Fruit fly (Drosophila melanogaster): ENCODE measurements around the gene CG46468.

The CG46468 gene

DNA sequence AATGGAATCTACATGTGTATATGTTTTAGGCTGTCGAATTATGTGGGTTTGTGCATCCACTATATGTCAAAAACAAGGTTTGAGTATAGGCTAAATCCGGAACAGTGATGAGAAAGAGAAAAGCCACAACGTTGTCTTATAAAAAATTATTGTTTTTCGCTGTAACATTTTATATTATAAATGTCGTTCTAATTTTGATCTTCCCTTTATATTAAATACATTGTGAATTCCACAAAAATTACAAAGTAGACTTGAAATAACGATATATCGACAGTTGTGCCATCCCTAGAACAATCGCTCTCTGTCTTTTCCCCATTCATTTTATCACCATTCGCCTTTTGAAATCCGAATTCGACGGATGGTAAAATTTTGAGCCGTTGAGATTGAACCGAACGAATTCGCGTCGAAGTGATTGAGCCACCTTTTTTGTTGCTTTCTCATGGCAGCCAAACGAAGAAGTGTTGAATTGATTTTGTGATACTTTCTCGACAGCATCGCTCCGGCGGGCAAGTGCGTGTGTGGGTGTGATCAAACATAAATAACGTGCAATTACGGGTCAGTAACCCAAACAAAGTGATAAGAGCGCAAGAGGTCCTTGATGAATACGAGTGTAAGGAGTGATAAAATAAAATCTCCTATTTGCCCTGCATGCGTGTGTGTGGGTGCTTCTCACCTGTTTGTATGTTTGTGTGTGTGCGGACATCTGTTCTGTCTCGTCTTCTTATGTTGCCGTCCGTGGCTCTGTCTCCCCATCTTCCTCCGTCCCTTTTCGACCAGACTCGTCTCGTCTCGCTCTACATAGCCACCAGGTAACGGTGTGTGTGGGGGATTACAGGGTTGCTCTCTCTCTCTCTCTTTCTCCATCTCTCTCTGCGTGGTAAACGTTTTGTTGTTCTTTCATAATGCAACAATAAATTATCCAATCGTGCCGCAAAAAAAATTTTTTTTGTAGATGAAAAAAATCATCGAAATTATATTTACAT, 44.1 kb downstream of the CG46468 start, which contains the start of gene Oatp30B (continued):
- TF ChIP-seq da (GFP tag; optimal IDR thresholded peaks at IDR 0.05): peak; percentile 89
- TF ChIP-seq Sin3A (optimal IDR thresholded peaks at IDR 0.05): no peak
- peak; percentile 94 for TF ChIP-seq CG11504 (tag; optimal IDR thresholded peaks at IDR 0.05)
- peak; percentile 88 for TF ChIP-seq toy (GFP tag; IDR thresholded peaks at IDR 0.05)
- peak; percentile 83 for TF ChIP-seq ato (GFP tag; IDR thresholded peaks at IDR 0.05; ENCODE audit: partially characterized antibody)
- TF ChIP-seq sima (GFP tag; optimal IDR thresholded peaks at IDR 0.05): peak; percentile 81
- peak; percentile 96 for TF ChIP-seq CG10979 (tag; optimal IDR thresholded peaks at IDR 0.05)
- TF ChIP-seq PHDP (tag; optimal IDR thresholded peaks at IDR 0.05): peak; percentile 98
- peak; percentile 96 for TF ChIP-seq CG14050 (GFP tag; IDR thresholded peaks at IDR 0.05)
- TF ChIP-seq H2.0 (GFP tag; IDR thresholded peaks at IDR 0.05): peak; percentile 97
- TF ChIP-seq CG16815 (GFP tag; optimal IDR thresholded peaks at IDR 0.05): peak; percentile 93
- peak; percentile 89 for TF ChIP-seq schlank (tag; optimal IDR thresholded peaks at IDR 0.05)
- peak; percentile 94 for TF ChIP-seq CG9215 (GFP tag; IDR thresholded peaks at IDR 0.05)
- peak; percentile 95 for TF ChIP-seq vfl (GFP tag; optimal IDR thresholded peaks at IDR 0.05)
- peak; percentile 70 for TF ChIP-seq ac (GFP tag; optimal IDR thresholded peaks at IDR 0.05)
- TF ChIP-seq yki (optimal IDR thresholded peaks at IDR 0.05): no peak
- peak; percentile 99 for TF ChIP-seq chm (GFP tag; IDR thresholded peaks at IDR 0.05)
- TF ChIP-seq CG10959 (GFP tag; IDR thresholded peaks at IDR 0.05): peak; percentile 96
- TF ChIP-seq MESR4 (GFP tag; optimal IDR thresholded peaks at IDR 0.05): peak; percentile 43
- TF ChIP-seq Dfd (GFP tag; optimal IDR thresholded peaks at IDR 0.05): no peak
- TF ChIP-seq zen (tag; optimal IDR thresholded peaks at IDR 0.05): peak; percentile 98
- peak; percentile 94 for TF ChIP-seq Mad (GFP tag; optimal IDR thresholded peaks at IDR 0.05)
- TF ChIP-seq stc (GFP tag; IDR thresholded peaks at IDR 0.05): peak; percentile 97
- peak in 1 of 2 experiments; percentile 79 for TF ChIP-seq insv (GFP tag; optimal IDR thresholded peaks at IDR 0.05)
- peak; percentile 96 for TF ChIP-seq kay (GFP tag; optimal IDR thresholded peaks at IDR 0.05)
- peak; percentile 93 for TF ChIP-seq CG32767 (GFP tag; IDR thresholded peaks at IDR 0.05)
- TF ChIP-seq sna (GFP tag; IDR thresholded peaks at IDR 0.05; ENCODE audit: partially characterized antibody): peak; percentile 100
- TF ChIP-seq YL-1 (GFP tag; optimal IDR thresholded peaks at IDR 0.05): peak; percentile 60
- no peak for TF ChIP-seq Kr (GFP tag; optimal IDR thresholded peaks at IDR 0.05)
- peak; percentile 95 for TF ChIP-seq CG6175 (GFP tag; IDR thresholded peaks at IDR 0.05)
- peak; percentile 92 for TF ChIP-seq cato (GFP tag; optimal IDR thresholded peaks at IDR 0.05; ENCODE audit: borderline replicate concordance)
- peak; percentile 96 for TF ChIP-seq CG6689 (GFP tag; IDR thresholded peaks at IDR 0.05)
- peak; percentile 97 for TF ChIP-seq bbx (GFP tag; IDR thresholded peaks at IDR 0.05; ENCODE audit: partially characterized antibody)
- peak; percentile 97 for TF ChIP-seq CG6272 (GFP tag; IDR thresholded peaks at IDR 0.05)
- peak; percentile 94 for TF ChIP-seq CG10267 (tag; optimal IDR thresholded peaks at IDR 0.05)
- TF ChIP-seq cg (GFP tag; optimal IDR thresholded peaks at IDR 0.05): peak; percentile 89
- TF ChIP-seq fd96Cb (tag; optimal IDR thresholded peaks at IDR 0.05): peak; percentile 95
- TF ChIP-seq Taf1 (GFP tag; IDR thresholded peaks at IDR 0.05): peak; percentile 94
- TF ChIP-seq abd-A (tag; optimal IDR thresholded peaks at IDR 0.05): peak; percentile 91
- TF ChIP-seq esg (GFP tag; conservative IDR thresholded peaks at IDR 0.05): peak; percentile 93
- peak; percentile 97 for TF ChIP-seq CG10147 (GFP tag; optimal IDR thresholded peaks at IDR 0.05)
- peak; percentile 96 for TF ChIP-seq Bteb2 (GFP tag; optimal IDR thresholded peaks at IDR 0.05)
- peak; percentile 92 for TF ChIP-seq CG4617 (GFP tag; optimal IDR thresholded peaks at IDR 0.05; ENCODE audit: borderline replicate concordance)
- peak; percentile 95 for TF ChIP-seq CrebB (tag; optimal IDR thresholded peaks at IDR 0.05)
- TF ChIP-seq cad (GFP tag; optimal IDR thresholded peaks at IDR 0.05): no peak
- TF ChIP-seq corto (GFP tag; optimal IDR thresholded peaks at IDR 0.05): peak; percentile 91
- TF ChIP-seq dmrt11E (tag; optimal IDR thresholded peaks at IDR 0.05): peak; percentile 97
- peak; percentile 99 for TF ChIP-seq CG2129 (GFP tag; IDR thresholded peaks at IDR 0.05; ENCODE audit: partially characterized antibody)
- peak; percentile 82 for TF ChIP-seq dm (GFP tag; optimal IDR thresholded peaks at IDR 0.05)
